Worm (Caenorhabditis elegans): ENCODE results near the gene cyp-14A2.

cyp-14A2 gene

DNA sequence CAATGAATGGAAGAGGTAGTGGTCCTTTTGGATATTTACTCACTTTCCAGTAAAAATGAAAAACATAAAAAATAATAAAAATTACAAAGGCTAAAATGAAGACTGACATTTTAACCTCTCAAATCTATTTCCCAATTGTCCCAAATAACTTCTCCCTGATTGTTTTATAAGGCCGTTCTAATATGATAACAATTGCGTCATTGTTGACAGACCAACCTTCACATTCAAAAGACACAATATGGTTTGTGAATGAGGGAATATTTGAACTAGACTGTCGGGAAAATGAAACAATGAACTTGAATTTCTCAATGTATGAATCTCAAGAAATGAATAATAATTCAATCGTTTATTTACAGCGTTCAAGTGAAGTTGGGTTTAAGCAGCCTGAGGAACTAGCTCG lies 2.3 kb downstream of the cyp-14A2 start, which contains the start of gene cyp-14A1:
Gene cyp-14A1 (minus strand): TSS at position 126 of the 400 bp plus-strand sequence.
- TF ChIP-seq ceh-36 (tag; optimal IDR thresholded peaks at IDR 0.05) = no peak
- no peak for TF ChIP-seq tra-4 (tag; optimal IDR thresholded peaks at IDR 0.05)

DNA sequence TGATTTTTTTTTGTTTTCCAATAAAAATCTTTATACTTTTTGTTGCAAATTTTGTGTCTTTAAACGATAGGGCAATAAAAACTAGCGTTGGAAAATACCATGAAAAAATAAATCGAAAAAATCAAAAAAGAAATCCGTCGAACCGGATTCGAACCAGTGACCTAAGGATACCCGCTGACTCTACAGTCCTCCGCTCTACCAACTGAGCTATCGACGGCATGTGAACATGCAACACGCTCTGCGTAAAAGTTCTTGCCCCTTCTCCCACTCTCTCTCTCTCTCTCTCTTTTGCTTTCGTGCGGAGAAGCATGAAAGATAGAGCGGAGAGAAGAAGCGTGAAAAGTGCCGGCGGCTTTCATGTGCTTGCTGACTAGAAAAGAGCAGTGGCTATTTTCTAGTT lies 4.9 kb downstream of the cyp-14A2 start:
- peak; percentile 88 for TF ChIP-seq scrt-1 (GFP tag; IDR thresholded peaks at IDR 0.05)
- TF ChIP-seq pes-1 (GFP tag; IDR thresholded peaks at IDR 0.05) = no peak; the same call in 1 of the 2 replicates
- TF ChIP-seq B0310.2 (tag; optimal IDR thresholded peaks at IDR 0.05) = peak; percentile 64
- TF ChIP-seq tra-4 (tag; optimal IDR thresholded peaks at IDR 0.05) = peak; percentile 22
- peak; percentile 65 for TF ChIP-seq aly-1 (tag; optimal IDR thresholded peaks at IDR 0.05)
- peak; percentile 82 for TF ChIP-seq hmg-4 (GFP tag; optimal IDR thresholded peaks at IDR 0.05)
- TF ChIP-seq sea-1 (GFP tag; conservative IDR thresholded peaks at IDR 0.05) = peak; percentile 59
- peak; percentile 85 for TF ChIP-seq tbx-11 (GFP tag; IDR thresholded peaks at IDR 0.05)
- peak; percentile 53 for TF ChIP-seq ets-7 (tag; optimal IDR thresholded peaks at IDR 0.05)
- TF ChIP-seq hnd-1 (tag; optimal IDR thresholded peaks at IDR 0.05) = peak; percentile 57
- peak; percentile 47 for TF ChIP-seq ceh-36 (tag; optimal IDR thresholded peaks at IDR 0.05)
- peak; percentile 65 for TF ChIP-seq ceh-13 (GFP tag; optimal IDR thresholded peaks at IDR 0.05)
- peak; percentile 88 for TF ChIP-seq tbx-37 (GFP tag; conservative IDR thresholded peaks at IDR 0.05)
- TF ChIP-seq hmbx-1 (tag; optimal IDR thresholded peaks at IDR 0.05) = peak; percentile 46
- peak; percentile 84 for TF ChIP-seq flt-1 (GFP tag; IDR thresholded peaks at IDR 0.05)
- no peak for TF ChIP-seq ama-1 (optimal IDR thresholded peaks at IDR 0.05)
- TF ChIP-seq F13C5.2 (tag; optimal IDR thresholded peaks at IDR 0.05) = peak; percentile 83

DNA sequence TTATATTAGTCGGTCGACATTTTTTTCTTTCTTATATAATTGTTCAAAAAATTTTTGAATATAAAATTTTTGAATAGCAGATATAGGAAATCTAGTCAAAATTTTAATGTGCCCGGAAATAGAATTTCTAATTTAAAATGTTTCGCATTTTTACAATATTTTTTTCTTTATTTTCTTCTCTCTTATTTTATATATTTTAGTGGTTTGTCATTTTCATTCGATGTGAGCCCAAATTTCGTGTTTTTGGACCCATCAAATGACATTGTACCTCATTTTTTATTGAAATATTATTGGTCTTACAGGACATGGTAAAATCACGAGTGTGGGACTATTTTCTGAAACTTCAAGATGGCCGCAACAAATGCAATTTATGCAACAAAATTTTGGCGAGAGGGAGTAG lies 7.3 kb downstream of the cyp-14A2 start, which contains the start of gene K09A11.1:
Gene K09A11.1 (plus strand): TSS at position 301 of the 400 bp plus-strand sequence.
- no peak for TF ChIP-seq ceh-13 (GFP tag; optimal IDR thresholded peaks at IDR 0.05)
- no peak for TF ChIP-seq scrt-1 (GFP tag; IDR thresholded peaks at IDR 0.05)
- no peak for TF ChIP-seq ets-7 (tag; optimal IDR thresholded peaks at IDR 0.05)
- no peak for TF ChIP-seq tbx-11 (GFP tag; IDR thresholded peaks at IDR 0.05)
- TF ChIP-seq tbx-37 (GFP tag; conservative IDR thresholded peaks at IDR 0.05) = no peak
- TF ChIP-seq pes-1 (GFP tag; IDR thresholded peaks at IDR 0.05) = no peak
- no peak for TF ChIP-seq aly-1 (tag; optimal IDR thresholded peaks at IDR 0.05)
- TF ChIP-seq tra-4 (tag; optimal IDR thresholded peaks at IDR 0.05) = no peak
- no peak for TF ChIP-seq ama-1 (optimal IDR thresholded peaks at IDR 0.05)
- no peak for TF ChIP-seq hmbx-1 (tag; optimal IDR thresholded peaks at IDR 0.05)
- TF ChIP-seq F13C5.2 (tag; optimal IDR thresholded peaks at IDR 0.05) = no peak
- no peak for TF ChIP-seq ceh-36 (tag; optimal IDR thresholded peaks at IDR 0.05)
- no peak for TF ChIP-seq sea-1 (GFP tag; conservative IDR thresholded peaks at IDR 0.05)

DNA sequence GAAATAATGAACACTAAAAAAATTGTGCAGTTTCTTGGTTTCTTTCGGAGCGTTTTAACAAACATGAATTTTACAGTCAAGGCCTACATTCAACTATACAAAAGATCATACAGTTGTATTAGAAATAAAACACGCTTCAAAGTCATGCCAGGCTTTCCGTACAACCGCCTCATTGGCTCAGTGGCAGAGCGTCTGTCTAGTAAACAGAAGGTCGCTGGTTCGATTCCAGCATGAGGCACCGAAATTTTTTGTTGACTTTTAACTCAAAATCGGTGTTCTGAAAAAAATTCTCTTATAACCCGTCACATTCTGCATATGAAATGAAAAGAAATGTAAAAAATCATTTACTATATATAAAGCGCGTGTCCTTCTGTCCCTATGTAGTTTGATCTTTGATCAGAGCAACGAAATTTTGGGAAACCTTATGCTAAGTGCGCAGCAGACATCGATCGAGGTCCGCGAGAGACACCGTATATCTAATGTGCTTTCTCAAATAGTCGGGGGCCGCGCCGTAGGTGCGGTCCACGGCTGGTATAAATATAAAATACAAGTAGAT lies 8.4 kb downstream of the cyp-14A2 start:
- TF ChIP-seq pes-1 (GFP tag; IDR thresholded peaks at IDR 0.05) = 0 out of 2 replicates have a peak, but pooled peaks have one; percentile 8

DNA sequence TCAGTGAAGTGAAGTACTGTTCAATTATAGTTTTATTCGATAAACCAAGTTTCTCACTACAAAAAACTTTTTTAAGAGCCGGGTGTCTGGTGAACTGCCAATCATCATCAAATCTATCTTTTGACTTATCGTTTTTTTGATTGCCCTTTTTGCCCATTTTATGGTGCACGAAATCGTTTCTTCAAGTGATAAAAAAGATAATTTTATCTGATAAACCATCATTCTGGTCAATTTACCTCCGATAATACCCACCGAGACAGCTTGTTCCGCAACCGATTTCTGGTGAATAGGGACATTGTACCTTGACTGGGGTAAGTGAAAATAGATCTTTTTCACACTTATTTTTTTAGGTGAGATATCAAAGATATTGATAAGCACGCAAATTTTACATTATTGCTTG lies 11.9 kb downstream of the cyp-14A2 start, which contains the start of gene K08H2.10:
Gene K08H2.10 (plus strand): TSS at position 230 of the 400 bp plus-strand sequence.
- no peak for TF ChIP-seq B0310.2 (tag; optimal IDR thresholded peaks at IDR 0.05)
- TF ChIP-seq ama-1 (optimal IDR thresholded peaks at IDR 0.05) = no peak
- no peak for TF ChIP-seq hnd-1 (tag; optimal IDR thresholded peaks at IDR 0.05)
- no peak for TF ChIP-seq tbx-11 (GFP tag; IDR thresholded peaks at IDR 0.05)
- TF ChIP-seq flt-1 (GFP tag; IDR thresholded peaks at IDR 0.05) = no peak
- no peak for TF ChIP-seq tbx-37 (GFP tag; conservative IDR thresholded peaks at IDR 0.05)
- no peak for TF ChIP-seq pes-1 (GFP tag; IDR thresholded peaks at IDR 0.05)
- TF ChIP-seq ceh-36 (tag; optimal IDR thresholded peaks at IDR 0.05) = no peak
- no peak for TF ChIP-seq tra-4 (tag; optimal IDR thresholded peaks at IDR 0.05)
- no peak for TF ChIP-seq aly-1 (tag; optimal IDR thresholded peaks at IDR 0.05)
- no peak for TF ChIP-seq F13C5.2 (tag; optimal IDR thresholded peaks at IDR 0.05)
- TF ChIP-seq hmbx-1 (tag; optimal IDR thresholded peaks at IDR 0.05) = no peak
- no peak for TF ChIP-seq ceh-13 (GFP tag; optimal IDR thresholded peaks at IDR 0.05)
- no peak for TF ChIP-seq hmg-4 (GFP tag; optimal IDR thresholded peaks at IDR 0.05)
- TF ChIP-seq scrt-1 (GFP tag; IDR thresholded peaks at IDR 0.05) = no peak
- no peak for TF ChIP-seq ets-7 (tag; optimal IDR thresholded peaks at IDR 0.05)
- no peak for TF ChIP-seq sea-1 (GFP tag; conservative IDR thresholded peaks at IDR 0.05)

DNA sequence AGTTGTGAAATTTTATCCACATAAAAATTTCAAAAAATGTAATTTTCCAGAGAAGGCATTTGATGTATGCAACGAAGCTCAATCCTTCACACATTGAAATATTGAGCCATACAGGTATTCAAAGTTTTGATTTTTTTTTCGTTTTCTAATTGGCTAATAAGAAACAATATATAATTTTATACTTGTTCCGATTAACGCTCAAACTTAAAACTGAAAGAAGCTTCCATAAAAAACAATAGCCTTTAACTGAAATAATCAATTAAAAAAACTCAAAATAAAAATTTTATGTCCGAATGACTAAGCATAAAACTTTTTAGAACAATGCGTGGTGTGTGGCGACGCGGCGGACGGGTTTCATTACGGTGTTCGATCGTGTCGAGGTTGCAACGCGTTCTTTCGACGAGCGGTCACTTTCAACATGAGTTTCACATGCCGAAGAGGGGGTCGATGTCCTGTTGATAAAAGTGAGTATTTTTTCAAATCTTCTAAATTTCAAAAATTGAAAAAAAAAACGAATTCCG lies 17.5 kb downstream of the cyp-14A2 start, which contains the start of gene nhr-32:
Gene nhr-32 (plus strand): TSS at position 51 of the 521 bp plus-strand sequence.
- TF ChIP-seq tbx-37 (GFP tag; conservative IDR thresholded peaks at IDR 0.05) (no peak), flt-1 (GFP tag; IDR thresholded peaks at IDR 0.05) (no peak), ets-7 (tag; optimal IDR thresholded peaks at IDR 0.05) (no peak), sea-1 (GFP tag; conservative IDR thresholded peaks at IDR 0.05) (no peak), scrt-1 (GFP tag; IDR thresholded peaks at IDR 0.05) (no peak), B0310.2 (tag; optimal IDR thresholded peaks at IDR 0.05) (no peak), ceh-36 (tag; optimal IDR thresholded peaks at IDR 0.05) (no peak), hmbx-1 (tag; optimal IDR thresholded peaks at IDR 0.05) (no peak), tra-4 (tag; optimal IDR thresholded peaks at IDR 0.05) (no peak), ceh-13 (GFP tag; optimal IDR thresholded peaks at IDR 0.05) (no peak), pes-1 (GFP tag; IDR thresholded peaks at IDR 0.05) (no peak), F13C5.2 (tag; optimal IDR thresholded peaks at IDR 0.05) (no peak), hmg-4 (GFP tag; optimal IDR thresholded peaks at IDR 0.05) (no peak), aly-1 (tag; optimal IDR thresholded peaks at IDR 0.05) (no peak), ama-1 (optimal IDR thresholded peaks at IDR 0.05) (no peak), tbx-11 (GFP tag; IDR thresholded peaks at IDR 0.05) (no peak)

DNA sequence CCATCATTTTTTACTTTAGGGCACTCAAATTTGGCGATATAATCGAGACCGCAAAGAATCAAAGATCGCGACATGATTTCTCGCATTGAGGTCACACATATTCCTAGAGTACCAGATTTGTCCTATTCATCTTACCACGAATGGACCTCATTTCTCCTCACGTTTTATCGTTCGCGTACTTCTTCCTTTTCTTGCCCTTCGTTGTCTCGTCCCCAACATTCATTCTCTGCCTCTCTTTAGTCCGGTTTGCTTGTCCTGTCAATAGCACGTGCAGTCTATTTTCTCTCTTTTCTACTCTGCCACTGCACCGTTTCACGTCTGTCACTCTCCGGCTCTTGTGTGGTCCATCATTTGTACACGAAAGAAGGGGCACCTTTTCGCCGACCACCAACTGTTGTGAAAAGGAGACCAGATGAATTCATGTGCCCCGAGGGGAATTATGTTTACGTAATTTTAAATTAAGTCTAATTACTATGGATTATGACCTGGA lies 18.1 kb downstream of the cyp-14A2 start:
- no peak for TF ChIP-seq hmbx-1 (tag; optimal IDR thresholded peaks at IDR 0.05)
- peak; percentile 29; the same call in 1 of the 2 replicates for TF ChIP-seq flt-1 (GFP tag; IDR thresholded peaks at IDR 0.05)
- no peak for TF ChIP-seq hnd-1 (tag; optimal IDR thresholded peaks at IDR 0.05)
- TF ChIP-seq hmg-4 (GFP tag; optimal IDR thresholded peaks at IDR 0.05) = peak; percentile 70
- no peak for TF ChIP-seq pes-1 (GFP tag; IDR thresholded peaks at IDR 0.05)
- TF ChIP-seq scrt-1 (GFP tag; IDR thresholded peaks at IDR 0.05) = 0 out of 2 replicates have a peak, but pooled peaks have one; percentile 37
- 0 out of 2 replicates have a peak, but pooled peaks have one; percentile 35 for TF ChIP-seq tbx-37 (GFP tag; conservative IDR thresholded peaks at IDR 0.05)
- TF ChIP-seq F13C5.2 (tag; optimal IDR thresholded peaks at IDR 0.05) = no peak
- no peak for TF ChIP-seq ama-1 (optimal IDR thresholded peaks at IDR 0.05)
- no peak for TF ChIP-seq sea-1 (GFP tag; conservative IDR thresholded peaks at IDR 0.05)

Measured in whole organism, early embryonic.